Worm (Caenorhabditis elegans): ENCODE measurements around the gene zipt-2.1.

- TF ChIP-seq nhr-232 (tag; optimal IDR thresholded peaks at IDR 0.05) (no peak), tbx-7 (tag; optimal IDR thresholded peaks at IDR 0.05) (no peak), pros-1 (tag; optimal IDR thresholded peaks at IDR 0.05) (no peak), pag-3 (tag; optimal IDR thresholded peaks at IDR 0.05; ENCODE audit: borderline replicate concordance) (no peak), ceh-6 (GFP tag; optimal IDR thresholded peaks at IDR 0.05) (no peak)
Measured at ce11 chrIV:10819049-10819448, 19.6 kb downstream of the zipt-2.1 start.

Measured in whole organism, late embryonic.